Worm (Caenorhabditis elegans) whole organism, L4 larva: ENCODE data around the gene F21D5.9.

Experiments
- F10B5.3 ChIP-seq: sonication (generic microtip); optimal IDR thresholded peaks from 2 replicates; lab custom pipeline; 2016; ENCODE audit warnings: mild to moderate bottlenecking, missing genetic modification characterization, missing compliant biosample characterization
- F26F4.8 ChIP-seq: fragments of 200-800 bp; sonication (Bioruptor generic); conservative IDR thresholded peaks from 2 replicates; pipeline ENCODE4 v1.3.6; 2022; ENCODE audit warnings: missing genetic modification characterization, missing compliant biosample characterization
- F37D6.2 ChIP-seq: sonication (generic microtip); optimal IDR thresholded peaks from 2 replicates; lab custom pipeline; 2016; ENCODE audit warnings: mild to moderate bottlenecking, missing genetic modification characterization, missing compliant biosample characterization
- T20F7.1 ChIP-seq: fragments of 200-800 bp; sonication (Bioruptor generic); optimal IDR thresholded peaks from 2 replicates; lab custom pipeline; 2018; ENCODE audit warnings: mild to moderate bottlenecking, missing genetic modification characterization, missing compliant biosample characterization
- T26A8.4 ChIP-seq: fragments of 200-800 bp; sonication (Bioruptor generic); IDR thresholded peaks from 2 replicates; pipeline ENCODE4 v1.3.6; 2022; ENCODE audit warnings: missing genetic modification characterization, missing compliant biosample characterization
- Y5F2A.4 ChIP-seq: fragments of 200-800 bp; sonication (Bioruptor generic); optimal IDR thresholded peaks from 2 replicates; lab custom pipeline; 2018; ENCODE audit warnings: mild to moderate bottlenecking, missing genetic modification characterization, missing compliant biosample characterization
- Y75B8A.6 ChIP-seq: fragments of 200-800 bp; sonication (Bioruptor generic); IDR thresholded peaks from 2 replicates; pipeline ENCODE4 v1.3.6; 2022; ENCODE audit warnings: missing genetic modification reagents, missing genetic modification characterization, missing compliant biosample characterization
- ama-1 ChIP-seq: fragments of 150-350 bp; optimal IDR thresholded peaks from 2 replicates; lab custom pipeline; 2014; ENCODE audit warnings: inconsistent platforms, mixed read lengths
- attf-4 ChIP-seq: sonication (generic microtip); optimal IDR thresholded peaks from 3 replicates; lab custom pipeline; 2017; ENCODE audit warnings: missing biosample characterization, missing genetic modification characterization
- ceh-20 ChIP-seq: fragments of 200-800 bp; sonication (Bioruptor generic); IDR thresholded peaks from 2 replicates; pipeline ENCODE4 v1.3.6; 2022; ENCODE audit warnings: missing genetic modification reagents, missing genetic modification characterization, missing compliant biosample characterization
- ceh-28 ChIP-seq: fragments of 150-350 bp; optimal IDR thresholded peaks from 2 replicates; lab custom pipeline; 2014; ENCODE audit warnings: missing biosample characterization, missing genetic modification reagents, missing genetic modification characterization
- cey-2 ChIP-seq: sonication (generic microtip); optimal IDR thresholded peaks from 3 replicates; lab custom pipeline; 2017; ENCODE audit warnings: missing genetic modification characterization, mild to moderate bottlenecking, missing compliant biosample characterization, antibody characterized with exemption, borderline replicate concordance; ENCODE audit not compliant: insufficient read depth
- daf-19 ChIP-seq: fragments of 200-800 bp; sonication (Bioruptor generic); conservative IDR thresholded peaks from 2 replicates; pipeline ENCODE4 v1.3.6; 2022; ENCODE audit warnings: missing genetic modification characterization, missing compliant biosample characterization
- daf-8 ChIP-seq: fragments of 200-800 bp; sonication (Bioruptor generic); IDR thresholded peaks from 2 replicates; pipeline ENCODE4 v1.3.6; 2022; ENCODE audit warnings: missing genetic modification characterization, missing compliant biosample characterization
- dmd-9 ChIP-seq: fragments of 200-800 bp; sonication (Bioruptor generic); IDR thresholded peaks from 2 replicates; pipeline ENCODE4 v1.3.6; 2022; ENCODE audit warnings: missing genetic modification reagents, missing genetic modification characterization, missing compliant biosample characterization
- dpl-1 ChIP-seq: fragments of 150-350 bp; optimal IDR thresholded peaks from 2 replicates; lab custom pipeline; 2014; ENCODE audit warnings: missing biosample characterization, missing genetic modification reagents, missing genetic modification characterization
- duxl-1 ChIP-seq: sonication (generic microtip); optimal IDR thresholded peaks from 2 replicates; lab custom pipeline; 2016; ENCODE audit warnings: mild to moderate bottlenecking, missing genetic modification characterization, moderate library complexity, missing compliant biosample characterization; ENCODE audit not compliant: poor library complexity
- egl-27 ChIP-seq: sonication (generic microtip); optimal IDR thresholded peaks from 3 replicates; lab custom pipeline; 2017; ENCODE audit warnings: missing biosample characterization, missing genetic modification reagents, missing genetic modification characterization
- gei-8 ChIP-seq: fragments of 200-800 bp; sonication (Bioruptor generic); optimal IDR thresholded peaks from 2 replicates; lab custom pipeline; 2018; ENCODE audit warnings: mild to moderate bottlenecking, missing genetic modification characterization, missing compliant biosample characterization
- hlh-11 ChIP-seq: fragments of 200-800 bp; sonication (Bioruptor generic); optimal IDR thresholded peaks from 2 replicates; lab custom pipeline; 2018; ENCODE audit warnings: mild to moderate bottlenecking, missing genetic modification characterization, missing compliant biosample characterization
- hlh-30 ChIP-seq: sonication (generic microtip); optimal IDR thresholded peaks from 2 replicates; lab custom pipeline; 2017; ENCODE audit warnings: antibody characterized with exemption, mild to moderate bottlenecking, missing genetic modification characterization, missing compliant biosample characterization; ENCODE audit not compliant: insufficient read depth
- hmg-1.1 ChIP-seq: fragments of 200-800 bp; sonication (Bioruptor generic); IDR thresholded peaks from 2 replicates; pipeline ENCODE4 v1.3.6; 2022; ENCODE audit warnings: missing genetic modification reagents, missing genetic modification characterization, missing compliant biosample characterization
- jun-1 ChIP-seq: fragments of 150-350 bp; optimal IDR thresholded peaks from 2 replicates; lab custom pipeline; 2014; ENCODE audit warnings: missing biosample characterization, missing genetic modification reagents, missing genetic modification characterization
- lim-7 ChIP-seq: fragments of 200-800 bp; sonication (Bioruptor generic); IDR thresholded peaks from 2 replicates; pipeline ENCODE4 v1.3.6; 2022; ENCODE audit warnings: missing genetic modification characterization, missing compliant biosample characterization
- lin-13 ChIP-seq: fragments of 150-350 bp; optimal IDR thresholded peaks from 2 replicates; lab custom pipeline; 2014; ENCODE audit warnings: missing biosample characterization, missing genetic modification reagents, missing genetic modification characterization
- lin-29 ChIP-seq: fragments of 200-800 bp; sonication (Bioruptor generic); IDR thresholded peaks from 2 replicates; pipeline ENCODE4 v1.3.6; 2022; ENCODE audit warnings: missing genetic modification reagents, missing genetic modification characterization, missing compliant biosample characterization
- lsy-2 ChIP-seq, 2 experiments: fragments of 150-350 bp in 1 of 2; sonication (generic microtip) in 1 of 2; optimal IDR thresholded peaks; 2 replicates each; lab custom pipeline; 2014 to 2017; ENCODE audit warnings: missing biosample characterization in 2 of 2, missing genetic modification characterization in 2 of 2
- madf-9 ChIP-seq: fragments of 200-800 bp; sonication (Bioruptor generic); conservative IDR thresholded peaks from 2 replicates; pipeline ENCODE4 v1.3.6; 2022; ENCODE audit warnings: missing genetic modification reagents, missing genetic modification characterization, missing compliant biosample characterization
- mdl-1 ChIP-seq, 2 experiments: fragments of 150-350 bp in 1 of 2; sonication (generic microtip) in 1 of 2; optimal IDR thresholded peaks; 2 replicates each; lab custom pipeline; 2014 to 2017; ENCODE audit warnings: missing biosample characterization in 2 of 2, missing genetic modification characterization in 2 of 2
- mep-1 ChIP-seq: fragments of 150-350 bp; sonication (generic microtip); optimal IDR thresholded peaks from 3 replicates; lab custom pipeline; 2014; ENCODE audit warnings: missing biosample characterization, missing genetic modification characterization
- mes-2 ChIP-seq: sonication (generic microtip); optimal IDR thresholded peaks from 2 replicates; lab custom pipeline; 2016; ENCODE audit warnings: missing genotype, mild to moderate bottlenecking, missing genetic modification characterization, missing compliant biosample characterization; ENCODE audit not compliant: poor library complexity, severe bottlenecking
- mxl-3 ChIP-seq: fragments of 200-800 bp; sonication (Bioruptor generic); optimal IDR thresholded peaks from 2 replicates; lab custom pipeline; 2018; ENCODE audit warnings: mild to moderate bottlenecking, missing genetic modification characterization, missing compliant biosample characterization
- nhr-102 ChIP-seq: sonication (generic microtip); optimal IDR thresholded peaks from 2 replicates; lab custom pipeline; 2016; ENCODE audit warnings: mild to moderate bottlenecking, missing genetic modification characterization, moderate library complexity, missing compliant biosample characterization
- nhr-48 ChIP-seq: sonication (generic microtip); optimal IDR thresholded peaks from 2 replicates; lab custom pipeline; 2016; ENCODE audit warnings: mild to moderate bottlenecking, missing genetic modification characterization, missing compliant biosample characterization
- rbr-2 ChIP-seq: sonication (generic microtip); optimal IDR thresholded peaks from 2 replicates; lab custom pipeline; 2016; ENCODE audit warnings: missing genotype, missing genetic modification characterization, missing compliant biosample characterization
- saeg-2 ChIP-seq: fragments of 200-800 bp; sonication (Bioruptor generic); IDR thresholded peaks from 2 replicates; pipeline ENCODE4 v1.3.6; 2022; ENCODE audit warnings: missing genetic modification reagents, missing genetic modification characterization, missing compliant biosample characterization
- snpc-1.2 ChIP-seq: fragments of 200-800 bp; sonication (Bioruptor generic); IDR thresholded peaks from 2 replicates; pipeline ENCODE4 v1.3.6; 2022; ENCODE audit warnings: missing genetic modification reagents, missing genetic modification characterization, missing compliant biosample characterization
- snpc-4 ChIP-seq: fragments of 150-350 bp; optimal IDR thresholded peaks from 2 replicates; lab custom pipeline; 2014; ENCODE audit warnings: missing biosample characterization, missing genetic modification characterization
- unc-130 ChIP-seq: sonication (generic microtip); optimal IDR thresholded peaks from 2 replicates; lab custom pipeline; 2016; ENCODE audit warnings: missing genetic modification reagents, missing genetic modification characterization, missing compliant biosample characterization
- unc-39 ChIP-seq: sonication (generic microtip); optimal IDR thresholded peaks from 2 replicates; lab custom pipeline; 2017; ENCODE audit warnings: missing biosample characterization, missing genetic modification characterization
- ztf-7 ChIP-seq: fragments of 150-350 bp; optimal IDR thresholded peaks from 2 replicates; lab custom pipeline; 2014; ENCODE audit warnings: missing biosample characterization, missing genetic modification characterization

F21D5.9 gene

ce11 chrIV:8743654-8744332, 20.0 kb downstream of the F21D5.9 start, which contains the start of gene F21D5.7 (continued):
- peak; percentile 34; the same call in 1 of the 2 replicates for TF ChIP-seq hmg-1.1 (GFP tag; lab: Robert Waterston, UW)
- peak; percentile 72 for TF ChIP-seq ztf-7 (tag; lab: Kevin White, UChicago)
- peak; percentile 33 for TF ChIP-seq ceh-28 (tag; lab: Kevin White, UChicago)
- TF ChIP-seq snpc-4 = no peak
- TF ChIP-seq Y75B8A.6 (GFP tag; lab: Robert Waterston, UW) = no peak
- peak; percentile 74 for TF ChIP-seq nhr-102 (tag; lab: Kevin White, UChicago)
- no peak for TF ChIP-seq ama-1 (lab: Kevin White, UChicago)
- TF ChIP-seq nhr-48 = peak; percentile 13
- TF ChIP-seq lsy-2 (tag; optimal IDR thresholded peaks at IDR 0.05; lab: Kevin White, UChicago) = peak in 1 of 2 experiments; percentile 90
- TF ChIP-seq hlh-30 (tag; lab: Kevin White, UChicago) = peak; percentile 90
- TF ChIP-seq mes-2 = peak; percentile 76
- TF ChIP-seq dpl-1 (GFP tag; lab: Kevin White, UChicago) = peak; percentile 86
- TF ChIP-seq jun-1 (tag; lab: Kevin White, UChicago) = no peak
- peak; percentile 53; the same call in 1 of the 2 replicates for TF ChIP-seq snpc-1.2 (GFP tag; lab: Robert Waterston, UW)
- peak; percentile 22 for TF ChIP-seq F37D6.2
- TF ChIP-seq T26A8.4 = peak; percentile 94; the same call in 1 of the 2 replicates
- TF ChIP-seq attf-4 (tag; lab: Kevin White, UChicago) = no peak
- TF ChIP-seq duxl-1 (tag; lab: Kevin White, UChicago) = peak; percentile 72
- TF ChIP-seq rbr-2 (tag; lab: Kevin White, UChicago) = peak; percentile 64
- TF ChIP-seq mxl-3 (GFP tag; lab: Kevin White, UChicago) = peak; percentile 15
- TF ChIP-seq mdl-1 (tag; optimal IDR thresholded peaks at IDR 0.05; lab: Kevin White, UChicago) = peak in 1 of 2 experiments; percentile 51
- TF ChIP-seq T20F7.1 = peak; percentile 86
- TF ChIP-seq egl-27 (tag; lab: Kevin White, UChicago) = no peak
- TF ChIP-seq madf-9 (GFP tag; lab: Robert Waterston, UW) = 0 out of 2 replicates have a peak, but pooled peaks have one; percentile 37

- TF ChIP-seq nhr-48 (no peak), lin-13 (no peak), ceh-20 (no peak), F26F4.8 (GFP tag; lab: Robert Waterston, UW) (no peak), unc-130 (GFP tag; lab: Kevin White, UChicago) (no peak), duxl-1 (tag; lab: Kevin White, UChicago) (no peak), Y5F2A.4 (no peak), cey-2 (no peak), mes-2 (no peak), saeg-2 (no peak), lin-29 (GFP tag; lab: Robert Waterston, UW) (no peak), mxl-3 (GFP tag; lab: Kevin White, UChicago) (no peak)
These were observed 21.9 kb downstream of the F21D5.9 start, which contains the start of the genes F20C5.7 and parg-1 for ce11 chrIV:8745591-8746302. F20C5.7 (minus strand) TSS chrIV:8745691. parg-1 (plus strand) TSS chrIV:8746252.

ce11 chrIV:8748967-8749366, 25.1 kb downstream of the F21D5.9 start:
- TF ChIP-seq daf-19 (GFP tag; lab: Robert Waterston, UW) (no peak), dmd-9 (GFP tag; lab: Robert Waterston, UW) (no peak), T26A8.4 (no peak), ztf-7 (tag; lab: Kevin White, UChicago) (no peak), jun-1 (tag; lab: Kevin White, UChicago) (no peak), F10B5.3 (tag; lab: Kevin White, UChicago) (no peak), unc-39 (tag; lab: Kevin White, UChicago) (no peak), gei-8 (GFP tag; lab: Kevin White, UChicago) (no peak), hlh-11 (no peak), mep-1 (tag; lab: Kevin White, UChicago) (no peak), hlh-30 (tag; lab: Kevin White, UChicago) (no peak), lim-7 (GFP tag; lab: Robert Waterston, UW) (no peak), F26F4.8 (GFP tag; lab: Robert Waterston, UW) (no peak), T20F7.1 (no peak), daf-8 (GFP tag; lab: Robert Waterston, UW) (no peak), cey-2 (no peak)
